Fruit fly (Drosophila melanogaster): ENCODE results near the gene IntS10.

The IntS10 gene

dm6 chr3L:3814010-3814833, 7.7 kb downstream of the IntS10 start, which contains the start of gene Scsalpha1 (continued):
- TF ChIP-seq svp (GFP tag): peak; percentile 98
- peak; percentile 88 for TF ChIP-seq Eip78C (GFP tag)
- peak; percentile 4 for TF ChIP-seq Blimp-1 (GFP tag; optimal IDR thresholded peaks at IDR 0.05)
- peak; percentile 7 for TF ChIP-seq fkh (GFP tag; optimal IDR thresholded peaks at IDR 0.05)
- TF ChIP-seq CG11762 (GFP tag; optimal IDR thresholded peaks at IDR 0.05; ENCODE audit: insufficient read depth): peak; percentile 15
- TF ChIP-seq CG10669 (GFP tag; optimal IDR thresholded peaks at IDR 0.05): no peak
- TF ChIP-seq CG31627 (GFP tag; optimal IDR thresholded peaks at IDR 0.05): peak; percentile 47
- TF ChIP-seq OdsH (GFP tag; optimal IDR thresholded peaks at IDR 0.05): peak; percentile 38
- TF ChIP-seq CG8119 (GFP tag; IDR thresholded peaks at IDR 0.05): peak; percentile 71
- TF ChIP-seq Hr4 (GFP tag; optimal IDR thresholded peaks at IDR 0.05): peak; percentile 60
- TF ChIP-seq achi (GFP tag; optimal IDR thresholded peaks at IDR 0.05): no peak
- TF ChIP-seq CG6792 (GFP tag; optimal IDR thresholded peaks at IDR 0.05): peak; percentile 38
- no peak; the same call in 1 of the 3 replicates for TF ChIP-seq CG6163 (GFP tag; IDR thresholded peaks at IDR 0.05)
- TF ChIP-seq CG34406 (GFP tag; optimal IDR thresholded peaks at IDR 0.05): peak; percentile 50
- peak; percentile 20 for TF ChIP-seq Sox14 (GFP tag; optimal IDR thresholded peaks at IDR 0.05)
- TF ChIP-seq Hr38 (GFP tag; optimal IDR thresholded peaks at IDR 0.05): no peak
- no peak for TF ChIP-seq CG6276 (GFP tag; optimal IDR thresholded peaks at IDR 0.05)
- TF ChIP-seq CG11902 (GFP tag; optimal IDR thresholded peaks at IDR 0.05): no peak
- no peak for TF ChIP-seq CG16779 (tag; optimal IDR thresholded peaks at IDR 0.05)
- no peak for TF ChIP-seq Smox (GFP tag; optimal IDR thresholded peaks at IDR 0.05)
- peak; percentile 7 for TF ChIP-seq Ets96B (tag; optimal IDR thresholded peaks at IDR 0.05)
- no peak for TF ChIP-seq fd85E (GFP tag; optimal IDR thresholded peaks at IDR 0.05)
- no peak; the same call in 1 of the 3 replicates for TF ChIP-seq eg (GFP tag; IDR thresholded peaks at IDR 0.05)
- TF ChIP-seq ss (GFP tag; optimal IDR thresholded peaks at IDR 0.05): peak; percentile 43 to 63
- TF ChIP-seq salr (GFP tag; optimal IDR thresholded peaks at IDR 0.05): peak; percentile 7 to 21
- TF ChIP-seq fd59A (GFP tag; optimal IDR thresholded peaks at IDR 0.05): no peak
- peak; percentile 58 for TF ChIP-seq Hr39 (GFP tag; optimal IDR thresholded peaks at IDR 0.05)
- TF ChIP-seq CG32006 (GFP tag; optimal IDR thresholded peaks at IDR 0.05): no peak

- TF ChIP-seq ss (GFP tag; optimal IDR thresholded peaks at IDR 0.05) (no peak), Sox15 (GFP tag; optimal IDR thresholded peaks at IDR 0.05) (no peak), net (GFP tag; optimal IDR thresholded peaks at IDR 0.05) (no peak), achi (GFP tag; optimal IDR thresholded peaks at IDR 0.05) (no peak), CG15336 (GFP tag; IDR thresholded peaks at IDR 0.05) (no peak), svp (GFP tag) (no peak), CG6163 (GFP tag; IDR thresholded peaks at IDR 0.05) (no peak), Eip75B (GFP tag; optimal IDR thresholded peaks at IDR 0.05) (no peak), CG8119 (GFP tag; IDR thresholded peaks at IDR 0.05) (no peak), Blimp-1 (GFP tag; optimal IDR thresholded peaks at IDR 0.05) (no peak), OdsH (GFP tag; optimal IDR thresholded peaks at IDR 0.05) (no peak), CG10631 (GFP tag; optimal IDR thresholded peaks at IDR 0.05) (no peak), dac (GFP tag; optimal IDR thresholded peaks at IDR 0.05) (no peak), CG9139 (GFP tag; optimal IDR thresholded peaks at IDR 0.05) (no peak), Lpt (GFP tag; optimal IDR thresholded peaks at IDR 0.05) (no peak), salr (GFP tag; optimal IDR thresholded peaks at IDR 0.05) (no peak), CG11902 (GFP tag; optimal IDR thresholded peaks at IDR 0.05) (no peak), CG31627 (GFP tag; optimal IDR thresholded peaks at IDR 0.05) (no peak), Met (GFP tag; optimal IDR thresholded peaks at IDR 0.05) (no peak)
Observed at dm6 chr3L:3816254-3816653, 9.7 kb downstream of the IntS10 start, which contains the start of gene Acp63F. TSS of gene Acp63F (minus strand) at chr3L:3816354.

All from whole organism, prepupa.